Fruit fly (Drosophila melanogaster) whole organism, embryonic: ENCODE data around the gene EMC3.

Source experiments
- Abd-B ChIP-seq: fragments of 200-800 bp; sonication (Bioruptor generic); optimal IDR thresholded peaks from 2 replicates; lab custom pipeline; 2018; ENCODE audit warnings: missing biosample characterization, mild to moderate bottlenecking, missing genetic modification characterization, moderate library complexity
- Blimp-1 ChIP-seq: fragments of 200-800 bp; sonication (Bioruptor generic); optimal IDR thresholded peaks from 3 replicates; lab custom pipeline; 2018; ENCODE audit warnings: missing biosample characterization, missing genetic modification characterization, mild to moderate bottlenecking, moderate library complexity, missing genetic modification reagents
- CG10654 ChIP-seq: fragments of 200-800 bp; sonication (Bioruptor generic); optimal IDR thresholded peaks from 2 replicates; lab custom pipeline; 2016; ENCODE audit warnings: missing biosample characterization, missing genetic modification characterization
- CG16779 ChIP-seq: fragments of 200-800 bp; sonication (Bioruptor generic); IDR thresholded peaks from 2 replicates; pipeline ENCODE4 v1.3.6; 2022; ENCODE audit warnings: missing biosample characterization, missing genetic modification characterization
- CG17829 ChIP-seq: fragments of 200-800 bp; optimal IDR thresholded peaks from 2 replicates; lab custom pipeline; 2019; ENCODE audit warnings: missing biosample characterization, mild to moderate bottlenecking, missing genetic modification characterization, moderate library complexity
- CG2120 ChIP-seq: fragments of 200-800 bp; sonication (Bioruptor generic); optimal IDR thresholded peaks from 3 replicates; lab custom pipeline; 2016; ENCODE audit warnings: missing biosample characterization, missing genetic modification characterization
- CG2678 ChIP-seq: fragments of 200-800 bp; sonication (Bioruptor generic); optimal IDR thresholded peaks from 3 replicates; lab custom pipeline; 2019; ENCODE audit warnings: missing biosample characterization, mild to moderate bottlenecking, missing genetic modification characterization, moderate library complexity
- CG31365 ChIP-seq: fragments of 200-800 bp; sonication (Bioruptor generic); optimal IDR thresholded peaks from 2 replicates; lab custom pipeline; 2018; ENCODE audit warnings: missing biosample characterization, mild to moderate bottlenecking, missing genetic modification characterization
- CG31441 ChIP-seq: fragments of 200-800 bp; sonication (Bioruptor generic); IDR thresholded peaks from 2 replicates; pipeline ENCODE4 v1.3.6; 2022; ENCODE audit warnings: missing biosample characterization, missing genetic modification characterization
- CG32532 ChIP-seq: fragments of 200-800 bp; sonication (Bioruptor generic); IDR thresholded peaks from 2 replicates; pipeline ENCODE4 v1.3.6; 2022; ENCODE audit warnings: missing biosample characterization, missing genetic modification characterization
- CG3838 ChIP-seq: fragments of 200-800 bp; sonication (Bioruptor generic); optimal IDR thresholded peaks from 3 replicates; lab custom pipeline; 2016; ENCODE audit warnings: missing biosample characterization, missing genetic modification characterization
- CG42726 ChIP-seq: fragments of 200-800 bp; sonication (Bioruptor generic); IDR thresholded peaks from 2 replicates; pipeline ENCODE4 v1.3.6; 2022; ENCODE audit warnings: missing biosample characterization, missing genetic modification characterization; ENCODE audit not compliant: partially characterized antibody
- CG5180 ChIP-seq: fragments of 200-800 bp; sonication (Bioruptor generic); optimal IDR thresholded peaks from 3 replicates; lab custom pipeline; 2017; ENCODE audit warnings: missing biosample characterization, missing genetic modification characterization, mild to moderate bottlenecking, moderate library complexity, missing genetic modification reagents
- CG7372 ChIP-seq: fragments of 200-800 bp; sonication (Bioruptor generic); IDR thresholded peaks from 2 replicates; pipeline ENCODE4 v1.3.6; 2022; ENCODE audit warnings: missing biosample characterization, missing genetic modification characterization
- CG7745 ChIP-seq: fragments of 200-800 bp; sonication (Bioruptor generic); optimal IDR thresholded peaks from 2 replicates; lab custom pipeline; 2018; ENCODE audit warnings: missing biosample characterization, mild to moderate bottlenecking, missing genetic modification characterization, moderate library complexity
- CG8924 ChIP-seq: fragments of 200-800 bp; optimal IDR thresholded peaks from 3 replicates; lab custom pipeline; 2019; ENCODE audit warnings: missing biosample characterization, mild to moderate bottlenecking, missing genetic modification characterization, moderate library complexity
- CG8944 ChIP-seq: fragments of 200-800 bp; sonication (Bioruptor generic); optimal IDR thresholded peaks from 3 replicates; lab custom pipeline; 2016; ENCODE audit warnings: missing biosample characterization, missing genetic modification characterization
- CTCF ChIP-seq: fragments of 200-800 bp; sonication (Bioruptor generic); optimal IDR thresholded peaks from 2 replicates; lab custom pipeline; 2017; ENCODE audit warnings: missing biosample characterization, mild to moderate bottlenecking, missing genetic modification characterization, moderate library complexity
- Dek ChIP-seq: fragments of 200-800 bp; sonication (Bioruptor generic); optimal IDR thresholded peaks from 3 replicates; lab custom pipeline; 2019; ENCODE audit warnings: missing biosample characterization, mild to moderate bottlenecking, missing genetic modification characterization, moderate library complexity
- ERR ChIP-seq: fragments of 200-800 bp; sonication (Bioruptor generic); optimal IDR thresholded peaks from 2 replicates; lab custom pipeline; 2016; ENCODE audit warnings: missing biosample characterization, missing genetic modification characterization
- H15 ChIP-seq: fragments of 200-800 bp; sonication (Bioruptor generic); IDR thresholded peaks from 3 replicates; pipeline ENCODE4 v1.3.6; 2022; ENCODE audit warnings: missing biosample characterization, missing genetic modification characterization
- HLH54F ChIP-seq: fragments of 200-800 bp; sonication (Bioruptor generic); optimal IDR thresholded peaks from 3 replicates; lab custom pipeline; 2016; ENCODE audit warnings: missing biosample characterization, missing genetic modification characterization
- Hr39 ChIP-seq: fragments of >200 bp; optimal IDR thresholded peaks from 2 replicates; lab custom pipeline; 2017
- Mrtf ChIP-seq: fragments of 200-800 bp; sonication (Bioruptor generic); IDR thresholded peaks from 3 replicates; pipeline ENCODE4 v1.3.6; 2022; ENCODE audit warnings: missing biosample characterization, missing genetic modification characterization
- Neu2 ChIP-seq: fragments of 200-800 bp; sonication (Bioruptor generic); optimal IDR thresholded peaks from 3 replicates; lab custom pipeline; 2016; ENCODE audit warnings: missing biosample characterization, missing genetic modification characterization, borderline replicate concordance
- Oli ChIP-seq: fragments of 200-800 bp; sonication (Bioruptor generic); optimal IDR thresholded peaks from 2 replicates; lab custom pipeline; 2018; ENCODE audit warnings: missing biosample characterization, mild to moderate bottlenecking, missing genetic modification characterization, moderate library complexity
- Ptx1 ChIP-seq: fragments of 200-800 bp; sonication (Bioruptor generic); IDR thresholded peaks from 2 replicates; pipeline ENCODE4 v1.3.6; 2022; ENCODE audit warnings: missing biosample characterization, missing genetic modification characterization
- Rx ChIP-seq: fragments of 200-800 bp; sonication (Bioruptor generic); IDR thresholded peaks from 2 replicates; pipeline ENCODE4 v1.3.6; 2022; ENCODE audit warnings: missing biosample characterization, missing genetic modification characterization
- Sox100B ChIP-seq: fragments of 200-800 bp; sonication (Bioruptor generic); optimal IDR thresholded peaks from 3 replicates; lab custom pipeline; 2018; ENCODE audit warnings: missing biosample characterization, mild to moderate bottlenecking, missing genetic modification characterization
- Usf ChIP-seq: fragments of 200-800 bp; sonication (Bioruptor generic); optimal IDR thresholded peaks from 2 replicates; lab custom pipeline; 2017; ENCODE audit warnings: missing genotype, missing biosample characterization, missing genetic modification characterization
- abd-A ChIP-seq: fragments of 200-800 bp; sonication (Bioruptor generic); optimal IDR thresholded peaks from 3 replicates; lab custom pipeline; 2019; ENCODE audit warnings: missing biosample characterization, mild to moderate bottlenecking, missing genetic modification characterization, moderate library complexity
- amos ChIP-seq: fragments of 200-800 bp; sonication (Bioruptor generic); IDR thresholded peaks from 2 replicates; pipeline ENCODE4 v1.3.6; 2022; ENCODE audit warnings: missing biosample characterization, missing genetic modification characterization; ENCODE audit not compliant: partially characterized antibody
- cas ChIP-seq: fragments of 200-800 bp; sonication (Bioruptor generic); IDR thresholded peaks from 2 replicates; pipeline ENCODE4 v1.3.6; 2022; ENCODE audit warnings: missing biosample characterization, missing genetic modification characterization
- disco-r ChIP-seq: fragments of 200-800 bp; sonication (Bioruptor generic); optimal IDR thresholded peaks from 2 replicates; lab custom pipeline; 2016; ENCODE audit warnings: missing biosample characterization, missing genetic modification characterization
- dm ChIP-seq: fragments of 200-800 bp; sonication (Bioruptor generic); optimal IDR thresholded peaks from 3 replicates; lab custom pipeline; 2016; ENCODE audit warnings: missing biosample characterization, missing genetic modification characterization
- gem ChIP-seq: fragments of 200-800 bp; sonication (Bioruptor generic); optimal IDR thresholded peaks from 2 replicates; lab custom pipeline; 2019; ENCODE audit warnings: missing biosample characterization, mild to moderate bottlenecking, missing genetic modification characterization, moderate library complexity
- ham ChIP-seq: fragments of 200-800 bp; sonication (Bioruptor generic); IDR thresholded peaks from 2 replicates; pipeline ENCODE4 v1.3.6; 2022; ENCODE audit warnings: missing biosample characterization, missing genetic modification characterization
- her ChIP-seq: fragments of 200-800 bp; sonication (Bioruptor generic); optimal IDR thresholded peaks from 2 replicates; lab custom pipeline; 2016; ENCODE audit warnings: missing biosample characterization, missing genetic modification characterization
- jigr1 ChIP-seq: fragments of 200-800 bp; sonication (Bioruptor generic); IDR thresholded peaks from 3 replicates; pipeline ENCODE4 v1.3.6; 2022; ENCODE audit warnings: missing biosample characterization, missing genetic modification characterization
- nom ChIP-seq: fragments of 200-800 bp; sonication (Bioruptor generic); optimal IDR thresholded peaks from 2 replicates; lab custom pipeline; 2017; ENCODE audit warnings: missing biosample characterization, missing genetic modification characterization, mild to moderate bottlenecking, moderate library complexity, missing genetic modification reagents
- pnt ChIP-seq: fragments of 200-800 bp; sonication (Bioruptor generic); optimal IDR thresholded peaks from 3 replicates; lab custom pipeline; 2016; ENCODE audit warnings: missing biosample characterization, missing genetic modification characterization
- salm ChIP-seq: fragments of 200-800 bp; sonication (Bioruptor generic); optimal IDR thresholded peaks from 2 replicates; lab custom pipeline; 2018; ENCODE audit warnings: missing biosample characterization, mild to moderate bottlenecking, missing genetic modification characterization
- so ChIP-seq: fragments of 200-800 bp; sonication (Bioruptor generic); IDR thresholded peaks from 3 replicates; pipeline ENCODE4 v1.3.6; 2022; ENCODE audit warnings: missing biosample characterization, missing genetic modification characterization
- zen2 ChIP-seq: fragments of 200-800 bp; sonication (Bioruptor generic); IDR thresholded peaks from 3 replicates; pipeline ENCODE4 v1.3.6; 2022; ENCODE audit warnings: missing biosample characterization, missing genetic modification characterization; ENCODE audit not compliant: partially characterized antibody
- zfh1 ChIP-seq: fragments of 200-800 bp; sonication (Bioruptor generic); IDR thresholded peaks from 3 replicates; pipeline ENCODE4 v1.3.6; 2022; ENCODE audit warnings: missing biosample characterization, missing genetic modification characterization
- zfh2 ChIP-seq: fragments of 200-800 bp; sonication (Bioruptor generic); optimal IDR thresholded peaks from 2 replicates; lab custom pipeline; 2016; ENCODE audit warnings: missing biosample characterization, missing genetic modification characterization

EMC3 gene

DNA sequence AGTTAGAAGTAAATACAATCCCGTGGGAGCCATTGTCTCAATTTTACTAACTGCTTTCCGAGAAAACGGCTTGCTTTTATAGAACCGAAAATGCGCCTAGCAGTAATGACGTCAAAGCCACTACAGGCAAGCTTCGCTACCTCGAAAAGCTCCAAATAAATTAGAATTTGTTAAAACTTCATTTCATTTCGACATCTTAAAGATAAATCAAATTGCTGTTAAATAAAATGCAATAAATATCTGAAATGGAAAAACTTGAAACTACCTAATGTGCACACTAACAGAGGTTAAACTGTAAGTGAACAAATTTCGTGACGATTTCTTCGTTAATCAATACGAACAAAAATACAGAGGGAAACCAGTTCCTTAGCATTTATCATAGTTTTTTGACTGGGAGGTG lies 34.2 kb downstream of the EMC3 start, which contains the start of gene CG7300 (continued):
- TF ChIP-seq pnt (no peak), Rx (GFP tag; lab: Robert Waterston, UW) (no peak), CG7372 (GFP tag; lab: Robert Waterston, UW) (peak; percentile 58; the same call in 1 of the 2 replicates), CG32532 (GFP tag; lab: Robert Waterston, UW) (peak; percentile 84), CG8944 (GFP tag; lab: Kevin White, UChicago) (peak; percentile 23), CTCF (GFP tag; lab: Kevin White, UChicago) (no peak), Usf (GFP tag; lab: Kevin White, UChicago) (no peak)
- TF ChIP-seq, all 482 proteins: peak for 198

DNA sequence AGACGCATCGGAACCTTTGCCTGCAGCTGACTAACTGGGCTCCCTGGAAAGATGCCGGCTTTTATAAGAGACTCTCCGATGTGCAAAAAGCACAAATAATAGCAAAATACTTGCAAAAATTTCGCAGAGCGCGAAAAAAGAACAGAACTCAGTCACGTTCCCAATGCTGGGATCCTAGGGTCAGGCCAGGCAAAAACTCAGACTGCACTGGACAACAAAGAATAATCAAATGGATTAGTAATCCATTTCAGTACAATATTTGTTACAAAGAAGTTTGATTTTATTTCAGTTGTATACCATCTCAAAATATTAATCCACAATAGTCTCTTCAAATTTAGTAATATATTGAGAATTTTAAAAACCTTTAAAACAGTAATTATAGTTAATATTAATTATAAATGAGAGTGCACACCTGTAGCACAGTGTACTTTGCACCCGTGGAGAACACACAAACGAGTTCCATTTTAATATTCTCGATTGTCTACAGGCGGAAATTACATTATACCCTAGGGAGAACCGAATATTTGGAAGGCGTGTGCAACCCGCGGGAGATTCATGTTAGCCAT lies 38.1 kb downstream of the EMC3 start, which contains the start of gene CG17108:
Gene CG17108 (minus strand): TSS at position 51 of the 566 bp plus-strand sequence.
- TF ChIP-seq cas, result no peak
- no peak for TF ChIP-seq CG31441
- TF ChIP-seq CG31365 (tag; lab: Kevin White, UChicago), result no peak
- no peak for TF ChIP-seq HLH54F
- TF ChIP-seq Neu2 (GFP tag; lab: Kevin White, UChicago), result no peak
- TF ChIP-seq CG10654 (GFP tag; lab: Kevin White, UChicago), result no peak
- no peak for TF ChIP-seq CG8924 (tag; lab: Kevin White, UChicago)
- no peak for TF ChIP-seq disco-r

- TF ChIP-seq Hr39 (lab: Kevin White, UChicago), result peak; percentile 74
- no peak for TF ChIP-seq so (GFP tag; lab: Robert Waterston, UW)
These were observed 39.2 kb downstream of the EMC3 start for dm6 chr2L:10693018-10693417.

DNA sequence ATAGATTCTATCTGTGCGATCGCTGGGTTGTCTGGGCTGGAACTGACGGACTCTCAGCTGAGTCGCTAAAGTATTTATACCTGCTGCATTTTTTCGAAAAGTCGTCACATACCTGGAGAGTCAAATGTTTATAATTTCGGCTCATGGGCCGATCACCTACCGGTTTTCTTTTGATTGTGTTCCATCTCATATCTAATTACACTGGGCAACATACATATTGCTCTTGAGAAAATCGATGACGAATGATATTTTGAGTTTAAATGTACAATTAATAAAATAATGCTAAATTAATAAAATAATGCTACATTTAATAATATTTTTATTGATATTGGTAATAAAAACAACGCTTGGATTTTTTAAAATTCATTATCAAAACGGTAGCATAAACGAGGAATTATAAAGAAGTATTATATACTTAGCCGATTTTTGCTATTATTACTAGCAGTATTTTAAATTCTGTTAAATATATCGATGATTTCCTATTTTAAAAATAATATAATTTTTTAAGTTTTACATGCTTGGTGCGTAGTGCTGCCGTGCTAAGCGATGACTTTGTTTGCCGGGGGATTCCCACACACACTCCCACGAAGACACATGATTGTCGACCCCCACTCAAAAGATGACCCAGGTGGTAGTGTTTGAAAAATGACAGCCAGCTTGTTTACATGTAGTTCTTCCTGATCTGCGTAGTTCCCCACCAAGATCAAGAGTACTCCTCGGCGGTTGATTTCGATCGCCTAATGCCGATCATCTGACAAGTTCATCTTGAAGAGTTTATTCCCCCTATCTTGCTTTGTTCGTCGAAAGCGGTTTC lies 42.8 kb downstream of the EMC3 start, which contains the start of gene CG7294:
Gene CG7294 (minus strand): TSS at position 51 of the 814 bp plus-strand sequence.
- TF ChIP-seq CG3838 (GFP tag; lab: Kevin White, UChicago) (no peak), zen2 (GFP tag; lab: Robert Waterston, UW) (no peak), Blimp-1 (GFP tag; lab: Kevin White, UChicago) (peak; percentile 8), ERR (no peak), abd-A (tag; lab: Kevin White, UChicago) (peak; percentile 8), CG17829 (tag; lab: Kevin White, UChicago) (peak; percentile 27), Mrtf (no peak), CG16779 (GFP tag; lab: Robert Waterston, UW) (no peak), Sox100B (peak; percentile 55), zfh2 (GFP tag; lab: Kevin White, UChicago) (no peak), CG2120 (GFP tag; lab: Kevin White, UChicago) (no peak), ham (GFP tag; lab: Robert Waterston, UW) (no peak), CG2678 (tag; lab: Kevin White, UChicago) (peak; percentile 61), Dek (tag; lab: Kevin White, UChicago) (peak; percentile 10), jigr1 (GFP tag; lab: Robert Waterston, UW) (no peak), Abd-B (GFP tag; lab: Kevin White, UChicago) (no peak), her (GFP tag; lab: Kevin White, UChicago) (no peak), gem (tag; lab: Kevin White, UChicago) (peak; percentile 67), salm (tag; lab: Kevin White, UChicago) (no peak), H15 (GFP tag; lab: Robert Waterston, UW) (no peak), nom (GFP tag; lab: Kevin White, UChicago) (no peak), CG5180 (GFP tag; lab: Kevin White, UChicago) (no peak), amos (GFP tag; lab: Robert Waterston, UW) (no peak), zfh1 (no peak), Oli (tag; lab: Kevin White, UChicago) (peak; percentile 1), CG7745 (no peak), dm (GFP tag; lab: Kevin White, UChicago) (no peak), CG42726 (GFP tag; lab: Robert Waterston, UW) (no peak), Ptx1 (no peak)
